Worm (Caenorhabditis elegans): ENCODE data around the gene Y53G8AM.7.
A peak's percentile ranks its signal among the peaks of the same experiment; 100 is the strongest.

The Y53G8AM.7 gene

ce11 chrIII:3248307-3249037 lies 18.0 kb downstream of the Y53G8AM.7 start, which contains the start of gene nduf-9 (continued):
- TF ChIP-seq lin-35 (GFP tag; optimal IDR thresholded peaks at IDR 0.05) (peak in 1 of 3 experiments; percentile 38), rcor-1 (GFP tag; IDR thresholded peaks at IDR 0.05) (0 out of 2 replicates have a peak, but pooled peaks have one; percentile 9), ZK185.1 (tag; optimal IDR thresholded peaks at IDR 0.05; ENCODE audit: poor library complexity, severe bottlenecking) (no peak), rpc-1 (optimal IDR thresholded peaks at IDR 0.05) (no peak), rpc-1 (tag; optimal IDR thresholded peaks at IDR 0.05) (no peak), madf-6 (GFP tag; IDR thresholded peaks at IDR 0.05) (no peak; the same call in 1 of the 2 replicates), attf-6 (GFP tag; IDR thresholded peaks at IDR 0.05) (no peak), dox-1 (GFP tag; IDR thresholded peaks at IDR 0.05) (no peak), ets-4 (GFP tag; optimal IDR thresholded peaks at IDR 0.05) (no peak), aptf-3 (GFP tag; IDR thresholded peaks at IDR 0.05) (no peak), ztf-26 (tag; optimal IDR thresholded peaks at IDR 0.05) (no peak), madf-8 (GFP tag; conservative IDR thresholded peaks at IDR 0.05) (no peak), snpc-4 (GFP tag; optimal IDR thresholded peaks at IDR 0.05) (no peak), snpc-4 (tag; optimal IDR thresholded peaks at IDR 0.05) (peak in 1 of 4 experiments; percentile 27), ccch-3 (GFP tag; optimal IDR thresholded peaks at IDR 0.05) (no peak), ztf-28 (GFP tag; IDR thresholded peaks at IDR 0.05) (0 out of 2 replicates have a peak, but pooled peaks have one; percentile 8), sea-2 (GFP tag; IDR thresholded peaks at IDR 0.05) (no peak), bed-1 (GFP tag; IDR thresholded peaks at IDR 0.05) (no peak), nhr-27 (tag; optimal IDR thresholded peaks at IDR 0.05) (no peak), egrh-3 (GFP tag; IDR thresholded peaks at IDR 0.05) (no peak), F23B12.7 (tag; optimal IDR thresholded peaks at IDR 0.05; ENCODE audit: insufficient read depth) (peak; percentile 33), fkh-3 (tag; optimal IDR thresholded peaks at IDR 0.05) (no peak), mel-28 (tag; optimal IDR thresholded peaks at IDR 0.05; ENCODE audit: borderline replicate concordance) (no peak), F57C9.4 (tag; optimal IDR thresholded peaks at IDR 0.05) (no peak), xnd-1 (tag; optimal IDR thresholded peaks at IDR 0.05) (no peak), ztf-6 (GFP tag; IDR thresholded peaks at IDR 0.05) (no peak), somi-1 (GFP tag; optimal IDR thresholded peaks at IDR 0.05) (no peak), nhr-120 (GFP tag; IDR thresholded peaks at IDR 0.05) (no peak), nfya-2 (GFP tag; IDR thresholded peaks at IDR 0.05) (no peak), let-607 (tag; optimal IDR thresholded peaks at IDR 0.05) (no peak), dpff-1 (tag; optimal IDR thresholded peaks at IDR 0.05) (no peak), ceh-79 (tag; optimal IDR thresholded peaks at IDR 0.05) (no peak), F33H1.4 (GFP tag; IDR thresholded peaks at IDR 0.05) (peak; percentile 37), unc-130 (GFP tag; optimal IDR thresholded peaks at IDR 0.05) (no peak), snpc-1.3 (tag; optimal IDR thresholded peaks at IDR 0.05; ENCODE audit: insufficient read depth) (no peak), hmg-20 (GFP tag; IDR thresholded peaks at IDR 0.05) (no peak), mcd-1 (GFP tag; IDR thresholded peaks at IDR 0.05) (peak; percentile 52), him-1 (tag; optimal IDR thresholded peaks at IDR 0.05) (no peak), Y67H2A.10 (GFP tag; conservative IDR thresholded peaks at IDR 0.05) (no peak)

ce11 chrIII:3242379-3242778 lies 24.1 kb downstream of the Y53G8AM.7 start:
- TF ChIP-seq sea-2 (GFP tag; IDR thresholded peaks at IDR 0.05) (no peak), attf-6 (GFP tag; IDR thresholded peaks at IDR 0.05) (no peak), ceh-27 (GFP tag; optimal IDR thresholded peaks at IDR 0.05) (no peak), lin-35 (GFP tag; optimal IDR thresholded peaks at IDR 0.05) (no peak), lag-1 (GFP tag; IDR thresholded peaks at IDR 0.05) (no peak), F10E7.11 (tag; optimal IDR thresholded peaks at IDR 0.05) (no peak), efl-1 (GFP tag; optimal IDR thresholded peaks at IDR 0.05) (no peak), mxl-1 (tag; optimal IDR thresholded peaks at IDR 0.05) (no peak), F39B2.1 (GFP tag; IDR thresholded peaks at IDR 0.05) (no peak)
